Worm (Caenorhabditis elegans): ENCODE results near the gene T21D12.12.

DNA sequence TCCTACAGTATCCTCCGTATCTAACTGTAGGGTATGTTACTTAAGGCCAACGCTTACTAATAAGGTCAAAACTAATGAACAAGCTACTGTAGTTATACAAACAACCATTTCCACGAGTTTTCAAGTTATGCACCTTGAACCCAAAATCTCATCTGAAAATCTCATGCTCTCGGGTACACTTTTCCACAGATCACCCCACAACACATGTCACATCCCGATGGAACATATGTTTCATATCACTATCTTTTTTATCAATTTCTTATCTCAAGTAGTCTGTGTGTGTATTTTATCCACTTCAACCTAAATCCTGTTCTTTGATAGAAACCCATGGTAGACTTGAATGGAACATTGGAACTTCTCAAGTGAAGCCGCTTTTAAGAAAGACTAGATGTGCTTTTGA, 34.1 kb downstream of the T21D12.12 start:
- TF ChIP-seq flt-1 (GFP tag; IDR thresholded peaks at IDR 0.05) (no peak), ref-1 (GFP tag; conservative IDR thresholded peaks at IDR 0.05) (no peak), tab-1 (GFP tag; IDR thresholded peaks at IDR 0.05) (no peak), ztf-29 (GFP tag; IDR thresholded peaks at IDR 0.05) (no peak), ztf-23 (GFP tag; IDR thresholded peaks at IDR 0.05) (no peak), T22C8.4 (GFP tag; IDR thresholded peaks at IDR 0.05) (no peak), cog-1 (tag; optimal IDR thresholded peaks at IDR 0.05) (no peak), med-1 (GFP tag; optimal IDR thresholded peaks at IDR 0.05; ENCODE audit: insufficient read depth) (no peak)
